Worm (Caenorhabditis elegans) whole organism, L2 larva: ENCODE measurements around the gene tag-124.

Source experiments
- C34F6.9 ChIP-seq: fragments of 150-350 bp; optimal IDR thresholded peaks from 2 replicates; lab custom pipeline; 2014; ENCODE audit warnings: missing biosample characterization, missing genetic modification characterization
- F13H6.1 ChIP-seq: sonication (generic microtip); optimal IDR thresholded peaks from 2 replicates; lab custom pipeline; 2016; ENCODE audit warnings: missing genetic modification characterization, missing compliant biosample characterization
- R02D3.7 ChIP-seq: fragments of 150-350 bp; optimal IDR thresholded peaks from 2 replicates; lab custom pipeline; 2014; ENCODE audit warnings: missing biosample characterization, missing genetic modification characterization
- ZK546.5 ChIP-seq: sonication (generic microtip); optimal IDR thresholded peaks from 2 replicates; lab custom pipeline; 2017; ENCODE audit warnings: missing biosample characterization, missing genetic modification characterization
- aly-2 ChIP-seq: fragments of 150-350 bp; optimal IDR thresholded peaks from 2 replicates; lab custom pipeline; 2014; ENCODE audit warnings: missing biosample characterization, missing genetic modification characterization
- blmp-1 ChIP-seq: sonication (generic microtip); optimal IDR thresholded peaks from 2 replicates; lab custom pipeline; 2017; ENCODE audit warnings: missing genetic modification characterization, mild to moderate bottlenecking, missing compliant biosample characterization, antibody characterized with exemption, moderate library complexity; ENCODE audit not compliant: insufficient read depth
- ceh-16 ChIP-seq: fragments of 150-350 bp; optimal IDR thresholded peaks from 2 replicates; lab custom pipeline; 2014; ENCODE audit warnings: missing biosample characterization, missing genetic modification characterization
- ceh-82 ChIP-seq: fragments of 150-350 bp; optimal IDR thresholded peaks from 2 replicates; lab custom pipeline; 2014; ENCODE audit warnings: missing biosample characterization, missing genetic modification characterization
- crh-2 ChIP-seq: sonication (generic microtip); optimal IDR thresholded peaks from 2 replicates; lab custom pipeline; 2017; ENCODE audit warnings: missing biosample characterization, missing genetic modification characterization
- dmd-4 ChIP-seq: sonication (generic microtip); optimal IDR thresholded peaks from 2 replicates; lab custom pipeline; 2017; ENCODE audit warnings: missing biosample characterization, missing genetic modification characterization
- egl-27 ChIP-seq: sonication (generic microtip); optimal IDR thresholded peaks from 3 replicates; lab custom pipeline; 2017; ENCODE audit warnings: missing biosample characterization, missing genetic modification reagents, missing genetic modification characterization
- elt-1 ChIP-seq: fragments of 150-350 bp; optimal IDR thresholded peaks from 2 replicates; lab custom pipeline; 2014; ENCODE audit warnings: missing biosample characterization, missing genetic modification characterization
- elt-3 ChIP-seq: sonication (generic microtip); optimal IDR thresholded peaks from 2 replicates; lab custom pipeline; 2017; ENCODE audit warnings: missing biosample characterization, missing genetic modification characterization
- fos-1 ChIP-seq: fragments of 150-350 bp; optimal IDR thresholded peaks from 2 replicates; lab custom pipeline; 2014; ENCODE audit warnings: missing biosample characterization, missing genetic modification characterization
- gmeb-1 ChIP-seq: fragments of 150-350 bp; optimal IDR thresholded peaks from 2 replicates; lab custom pipeline; 2014; ENCODE audit warnings: missing biosample characterization, missing genetic modification characterization
- lin-11 ChIP-seq: fragments of 150-350 bp; sonication (generic microtip); optimal IDR thresholded peaks from 2 replicates; lab custom pipeline; 2014; ENCODE audit warnings: missing biosample characterization, missing genetic modification characterization, inconsistent platforms, mixed read lengths
- lin-13 ChIP-seq: fragments of 150-350 bp; optimal IDR thresholded peaks from 2 replicates; lab custom pipeline; 2014; ENCODE audit warnings: missing biosample characterization, missing genetic modification reagents, missing genetic modification characterization
- lin-39 ChIP-seq: fragments of 150-350 bp; optimal IDR thresholded peaks from 2 replicates; lab custom pipeline; 2014; ENCODE audit warnings: missing biosample characterization, missing genetic modification reagents, missing genetic modification characterization
- lsy-2 ChIP-seq, 2 experiments: fragments of 150-350 bp in 1 of 2; sonication (generic microtip) in 1 of 2; optimal IDR thresholded peaks; 2 replicates each; lab custom pipeline; 2014 to 2017; ENCODE audit warnings: missing biosample characterization in 2 of 2, missing genetic modification characterization in 2 of 2
- mab-5 ChIP-seq: fragments of 150-350 bp; optimal IDR thresholded peaks from 2 replicates; lab custom pipeline; 2014; ENCODE audit warnings: missing biosample characterization, missing genetic modification characterization
- mbf-1 ChIP-seq: sonication (generic microtip); optimal IDR thresholded peaks from 2 replicates; lab custom pipeline; 2017; ENCODE audit warnings: missing biosample characterization, missing genetic modification characterization
- mdl-1 ChIP-seq, 2 experiments: fragments of 150-350 bp in 1 of 2; sonication (generic microtip) in 1 of 2; optimal IDR thresholded peaks; 2 replicates each; lab custom pipeline; 2017; ENCODE audit warnings: missing biosample characterization in 2 of 2, missing genetic modification characterization in 2 of 2
- nhr-10 ChIP-seq: sonication (generic microtip); optimal IDR thresholded peaks from 2 replicates; lab custom pipeline; 2017; ENCODE audit warnings: missing biosample characterization, missing genetic modification characterization
- nhr-129 ChIP-seq: fragments of 150-350 bp; optimal IDR thresholded peaks from 2 replicates; lab custom pipeline; 2014; ENCODE audit warnings: missing biosample characterization, missing genetic modification characterization
- nhr-21 ChIP-seq: fragments of 150-350 bp; optimal IDR thresholded peaks from 2 replicates; lab custom pipeline; 2014; ENCODE audit warnings: missing biosample characterization, missing genetic modification characterization
- nhr-237 ChIP-seq: fragments of 150-350 bp; optimal IDR thresholded peaks from 2 replicates; lab custom pipeline; 2014; ENCODE audit warnings: missing biosample characterization, missing genetic modification characterization
- nhr-25 ChIP-seq: fragments of 150-350 bp; sonication (generic microtip); optimal IDR thresholded peaks from 3 replicates; lab custom pipeline; 2014; ENCODE audit warnings: missing biosample characterization, missing genetic modification characterization
- nhr-6 ChIP-seq: fragments of 150-350 bp; optimal IDR thresholded peaks from 2 replicates; lab custom pipeline; 2014; ENCODE audit warnings: missing biosample characterization, missing genetic modification characterization
- nhr-77 ChIP-seq: fragments of 150-350 bp; optimal IDR thresholded peaks from 2 replicates; lab custom pipeline; 2014; ENCODE audit warnings: missing biosample characterization, missing genetic modification characterization
- peb-1 ChIP-seq: fragments of 150-350 bp; optimal IDR thresholded peaks from 2 replicates; lab custom pipeline; 2014; ENCODE audit warnings: missing biosample characterization, missing genetic modification characterization
- sem-4 ChIP-seq: fragments of 150-350 bp; optimal IDR thresholded peaks from 2 replicates; lab custom pipeline; 2014; ENCODE audit warnings: missing biosample characterization, missing genetic modification reagents, missing genetic modification characterization
- skn-1 ChIP-seq: sonication (generic microtip); optimal IDR thresholded peaks from 2 replicates; lab custom pipeline; 2017; ENCODE audit warnings: missing biosample characterization, missing genetic modification characterization
- sma-3 ChIP-seq: sonication (generic microtip); optimal IDR thresholded peaks from 2 replicates; lab custom pipeline; 2016; ENCODE audit warnings: missing genetic modification reagents, missing genetic modification characterization, missing compliant biosample characterization
- sma-9 ChIP-seq, 2 experiments: fragments of 150-350 bp in 1 of 2; sonication (generic microtip) in 1 of 2; optimal IDR thresholded peaks; 2 replicates each; lab custom pipeline; 2014 to 2016; ENCODE audit warnings: missing genetic modification characterization in 2 of 2, mild to moderate bottlenecking in 1 of 2, missing biosample characterization in 1 of 2, missing compliant biosample characterization in 1 of 2, missing genetic modification reagents in 1 of 2, moderate library complexity in 1 of 2
- snpc-4 ChIP-seq: fragments of 150-350 bp; optimal IDR thresholded peaks from 2 replicates; lab custom pipeline; 2014; ENCODE audit warnings: missing biosample characterization, missing genetic modification characterization
- unc-39 ChIP-seq: fragments of 150-350 bp; optimal IDR thresholded peaks from 2 replicates; lab custom pipeline; 2014; ENCODE audit warnings: missing biosample characterization, missing genetic modification characterization
- unc-55 ChIP-seq: fragments of 150-350 bp; sonication (generic microtip); optimal IDR thresholded peaks from 3 replicates; lab custom pipeline; 2014; ENCODE audit warnings: missing biosample characterization, missing genetic modification reagents, missing genetic modification characterization
- unc-62 ChIP-seq: fragments of 150-350 bp; optimal IDR thresholded peaks from 2 replicates; lab custom pipeline; 2014; ENCODE audit warnings: missing biosample characterization, missing genetic modification reagents, missing genetic modification characterization
- ztf-1 ChIP-seq: fragments of 200-800 bp; sonication (Bioruptor generic); conservative IDR thresholded peaks from 2 replicates; pipeline ENCODE4 v1.3.6; 2022; ENCODE audit warnings: missing genetic modification characterization, missing compliant biosample characterization
- ztf-11 ChIP-seq: sonication (generic microtip); optimal IDR thresholded peaks from 2 replicates; lab custom pipeline; 2017; ENCODE audit warnings: missing biosample characterization, missing genetic modification characterization
- ztf-4 ChIP-seq: fragments of 150-350 bp; optimal IDR thresholded peaks from 2 replicates; lab custom pipeline; 2014; ENCODE audit warnings: missing biosample characterization, missing genetic modification characterization

The tag-124 gene

DNA sequence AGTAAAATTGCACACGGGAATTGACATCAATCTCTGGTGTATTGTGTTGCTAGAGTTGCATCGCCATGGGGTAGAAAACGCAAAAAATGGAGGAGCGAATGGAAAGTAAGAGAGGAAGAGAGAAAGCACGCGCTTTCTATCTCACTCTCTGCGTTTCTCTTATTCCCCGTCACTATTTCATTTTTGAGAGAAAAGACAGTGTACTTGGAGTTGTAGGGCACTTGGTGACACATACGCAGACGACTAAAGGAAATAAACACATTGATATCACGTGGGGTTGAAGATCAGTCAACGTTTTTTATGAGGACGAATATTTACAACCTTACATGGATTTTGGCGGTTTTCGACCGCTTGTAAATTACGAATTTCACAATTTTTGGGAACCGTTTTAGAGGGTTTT lies 12.3 kb downstream of the tag-124 start (continued):
- TF ChIP-seq mdl-1 (tag; optimal IDR thresholded peaks at IDR 0.05; lab: Kevin White, UChicago) (peak; percentile 99 to 100), blmp-1 (tag; lab: Kevin White, UChicago) (peak; percentile 96), R02D3.7 (tag; lab: Kevin White, UChicago) (peak; percentile 22), unc-62 (peak; percentile 84), egl-27 (tag; lab: Kevin White, UChicago) (peak; percentile 96)

DNA sequence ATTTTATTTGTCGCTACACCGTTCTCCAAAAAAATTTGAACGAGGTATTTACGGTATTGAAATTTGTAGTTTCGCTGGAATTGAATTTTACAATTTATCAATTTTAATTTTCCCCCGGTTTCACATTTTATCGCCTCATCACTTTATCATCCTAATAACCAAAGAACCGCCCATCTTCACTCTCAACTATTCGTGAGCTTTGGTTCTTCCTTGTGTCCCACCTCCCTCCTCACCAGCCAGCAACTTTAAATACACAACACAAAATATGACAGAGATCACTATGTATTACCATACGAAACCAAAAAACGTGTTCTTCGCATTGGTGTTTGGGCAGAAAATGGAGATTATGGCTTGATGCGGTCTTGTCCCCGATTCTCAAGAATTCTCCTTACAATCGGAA lies 13.0 kb downstream of the tag-124 start:
- no peak for TF ChIP-seq elt-1 (tag; lab: Kevin White, UChicago)
- peak; percentile 13 for TF ChIP-seq nhr-25
- TF ChIP-seq fos-1 (tag; lab: Kevin White, UChicago): peak; percentile 8
- no peak for TF ChIP-seq dmd-4 (tag; lab: Kevin White, UChicago)
- peak; percentile 65 for TF ChIP-seq sma-9 (GFP tag; optimal IDR thresholded peaks at IDR 0.05; lab: Kevin White, UChicago)
- no peak for TF ChIP-seq sma-9 (tag; optimal IDR thresholded peaks at IDR 0.05; lab: Kevin White, UChicago)
- peak; percentile 40 for TF ChIP-seq nhr-129 (tag; lab: Kevin White, UChicago)
- TF ChIP-seq ztf-1 (GFP tag; lab: Robert Waterston, UW): no peak
- no peak for TF ChIP-seq nhr-77 (tag; lab: Kevin White, UChicago)
- peak; percentile 14 for TF ChIP-seq gmeb-1 (tag; lab: Kevin White, UChicago)
- TF ChIP-seq crh-2 (tag; lab: Kevin White, UChicago): peak; percentile 10
- no peak for TF ChIP-seq nhr-237 (tag; lab: Kevin White, UChicago)

DNA sequence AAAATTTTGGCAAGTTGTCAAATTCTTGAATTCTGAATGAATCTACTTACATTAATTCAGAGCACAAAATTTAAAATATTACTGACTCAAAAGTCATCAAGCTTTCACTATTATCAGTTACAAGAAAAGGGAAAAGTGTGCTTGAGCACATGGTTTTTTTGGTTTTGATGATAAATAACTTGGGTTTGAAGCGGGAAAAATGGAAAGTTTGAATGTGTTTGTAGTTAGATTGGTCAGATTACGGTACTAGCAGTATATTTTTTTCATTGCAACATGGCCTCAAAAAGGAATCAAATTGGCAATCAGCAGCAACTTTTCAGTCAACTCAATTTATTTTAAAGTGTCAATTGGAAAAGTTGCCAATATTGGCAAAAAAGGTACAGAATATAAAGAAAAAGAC lies 13.6 kb downstream of the tag-124 start:
- TF ChIP-seq skn-1 (peak; percentile 27), sma-9 (GFP tag; optimal IDR thresholded peaks at IDR 0.05; lab: Kevin White, UChicago) (no peak), sma-9 (tag; optimal IDR thresholded peaks at IDR 0.05; lab: Kevin White, UChicago) (no peak)

DNA sequence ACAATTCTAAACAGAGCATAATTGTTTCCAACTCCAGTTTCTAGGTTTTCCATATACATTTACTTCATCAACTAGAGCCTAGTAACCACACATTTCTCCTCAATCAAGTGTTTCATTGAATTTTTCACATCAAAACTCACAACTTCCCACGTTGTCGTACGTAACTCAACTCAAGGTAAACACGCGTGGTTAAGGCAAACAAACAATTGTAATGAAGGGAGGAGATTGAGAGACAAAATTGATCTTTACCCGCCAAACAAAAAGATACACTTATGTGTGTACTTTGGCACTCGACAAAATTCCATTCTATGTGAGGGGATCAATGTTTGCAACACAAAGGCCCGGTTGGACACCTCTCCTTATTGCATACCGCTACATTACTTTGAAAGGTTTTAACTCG lies 14.2 kb downstream of the tag-124 start, which contains the start of gene nhr-19:
nhr-19 (minus strand) TSS at position 191 of the 400 bp plus-strand sequence.
- TF ChIP-seq sma-3 (no peak), gmeb-1 (tag; lab: Kevin White, UChicago) (no peak), ztf-4 (tag; lab: Kevin White, UChicago) (no peak), lin-39 (tag; lab: Kevin White, UChicago) (no peak), mbf-1 (no peak), crh-2 (tag; lab: Kevin White, UChicago) (peak; percentile 52), mab-5 (tag; lab: Kevin White, UChicago) (no peak), snpc-4 (no peak), nhr-129 (tag; lab: Kevin White, UChicago) (peak; percentile 65), F13H6.1 (tag; lab: Kevin White, UChicago) (no peak), lsy-2 (tag; optimal IDR thresholded peaks at IDR 0.05; lab: Kevin White, UChicago) (peak in 1 of 2 experiments; percentile 20), nhr-25 (peak; percentile 17), sma-9 (GFP tag; optimal IDR thresholded peaks at IDR 0.05; lab: Kevin White, UChicago) (peak; percentile 59), sma-9 (tag; optimal IDR thresholded peaks at IDR 0.05; lab: Kevin White, UChicago) (no peak), egl-27 (tag; lab: Kevin White, UChicago) (no peak), lin-11 (tag; lab: Kevin White, UChicago) (no peak), ztf-1 (GFP tag; lab: Robert Waterston, UW) (no peak), sem-4 (tag; lab: Kevin White, UChicago) (no peak), skn-1 (no peak)

DNA sequence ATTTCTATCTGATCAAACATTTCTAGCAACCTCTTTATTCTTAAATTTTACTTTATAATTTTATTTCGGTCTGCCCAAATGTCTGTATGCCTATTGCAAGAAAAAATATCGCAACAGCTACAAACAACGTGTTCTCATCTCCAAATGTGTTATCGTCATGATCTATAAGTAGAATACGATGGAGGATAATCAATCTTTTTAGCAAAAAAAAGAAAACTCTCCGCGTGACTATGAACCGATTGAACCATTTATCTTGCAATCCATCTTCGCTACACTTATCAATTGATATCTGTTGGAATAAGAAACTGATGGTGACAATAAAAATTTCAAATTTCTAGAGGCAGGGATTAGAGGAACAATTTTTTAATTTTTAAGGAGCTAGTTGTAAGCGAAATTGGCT lies 14.9 kb downstream of the tag-124 start:
- TF ChIP-seq C34F6.9 (tag; lab: Kevin White, UChicago): peak; percentile 6
- TF ChIP-seq unc-55: no peak
- no peak for TF ChIP-seq sma-3
- TF ChIP-seq lsy-2 (tag; optimal IDR thresholded peaks at IDR 0.05; lab: Kevin White, UChicago): no peak
- TF ChIP-seq nhr-10 (tag; lab: Kevin White, UChicago): no peak
- peak; percentile 54 for TF ChIP-seq nhr-21 (tag; lab: Kevin White, UChicago)
- no peak for TF ChIP-seq R02D3.7 (tag; lab: Kevin White, UChicago)
- TF ChIP-seq snpc-4: no peak
- TF ChIP-seq ztf-4 (tag; lab: Kevin White, UChicago): no peak
- peak; percentile 87 for TF ChIP-seq sma-9 (GFP tag; optimal IDR thresholded peaks at IDR 0.05; lab: Kevin White, UChicago)
- no peak for TF ChIP-seq sma-9 (tag; optimal IDR thresholded peaks at IDR 0.05; lab: Kevin White, UChicago)
- TF ChIP-seq lin-11 (tag; lab: Kevin White, UChicago): no peak
- no peak for TF ChIP-seq ZK546.5 (tag; lab: Kevin White, UChicago)
- no peak for TF ChIP-seq ztf-11 (tag; lab: Kevin White, UChicago)
- TF ChIP-seq ceh-82: no peak
- peak; percentile 72 for TF ChIP-seq blmp-1 (tag; lab: Kevin White, UChicago)
- no peak for TF ChIP-seq nhr-6 (tag; lab: Kevin White, UChicago)
- no peak for TF ChIP-seq nhr-77 (tag; lab: Kevin White, UChicago)
- no peak for TF ChIP-seq fos-1 (tag; lab: Kevin White, UChicago)
- TF ChIP-seq elt-1 (tag; lab: Kevin White, UChicago): no peak
- TF ChIP-seq peb-1 (tag; lab: Kevin White, UChicago): no peak
- peak in 1 of 2 experiments; percentile 4 for TF ChIP-seq mdl-1 (tag; optimal IDR thresholded peaks at IDR 0.05; lab: Kevin White, UChicago)
- no peak for TF ChIP-seq elt-3
- TF ChIP-seq unc-39: no peak
- no peak for TF ChIP-seq crh-2 (tag; lab: Kevin White, UChicago)
- TF ChIP-seq lin-13: no peak
- TF ChIP-seq lin-39 (tag; lab: Kevin White, UChicago): no peak
- no peak for TF ChIP-seq aly-2
- peak; percentile 49 for TF ChIP-seq ceh-16 (tag; lab: Kevin White, UChicago)
- TF ChIP-seq nhr-25: peak; percentile 57
- no peak for TF ChIP-seq skn-1
